Worm (Caenorhabditis elegans) whole organism, L4 larva: ENCODE data around the gene pri-1.

Experiments used
- F10B5.3 ChIP-seq: sonication (generic microtip); optimal IDR thresholded peaks from 2 replicates; lab custom pipeline; 2016; ENCODE audit warnings: mild to moderate bottlenecking, missing genetic modification characterization, missing compliant biosample characterization
- F26F4.8 ChIP-seq: fragments of 200-800 bp; sonication (Bioruptor generic); conservative IDR thresholded peaks from 2 replicates; pipeline ENCODE4 v1.3.6; 2022; ENCODE audit warnings: missing genetic modification characterization, missing compliant biosample characterization
- F44E2.7 ChIP-seq: fragments of 200-800 bp; sonication (Bioruptor generic); IDR thresholded peaks from 2 replicates; pipeline ENCODE4 v2.1.2; 2022; ENCODE audit warnings: missing genetic modification characterization, missing compliant biosample characterization
- F49E8.2 ChIP-seq: sonication (generic microtip); optimal IDR thresholded peaks from 2 replicates; lab custom pipeline; 2016; ENCODE audit warnings: missing compliant biosample characterization, mild to moderate bottlenecking, missing genetic modification characterization, borderline replicate concordance
- Y105C5A.15 ChIP-seq: fragments of 200-800 bp; sonication (Bioruptor generic); IDR thresholded peaks from 2 replicates; pipeline ENCODE4 v1.3.6; 2022; ENCODE audit warnings: missing genetic modification characterization, missing compliant biosample characterization
- Y48G9A.11 ChIP-seq: fragments of 200-800 bp; sonication (Bioruptor generic); IDR thresholded peaks from 2 replicates; pipeline ENCODE4 v1.3.6; 2022; ENCODE audit warnings: missing genetic modification reagents, missing genetic modification characterization, missing compliant biosample characterization
- Y5F2A.4 ChIP-seq: fragments of 200-800 bp; sonication (Bioruptor generic); optimal IDR thresholded peaks from 2 replicates; lab custom pipeline; 2018; ENCODE audit warnings: mild to moderate bottlenecking, missing genetic modification characterization, missing compliant biosample characterization
- Y75B8A.6 ChIP-seq: fragments of 200-800 bp; sonication (Bioruptor generic); IDR thresholded peaks from 2 replicates; pipeline ENCODE4 v1.3.6; 2022; ENCODE audit warnings: missing genetic modification reagents, missing genetic modification characterization, missing compliant biosample characterization
- attf-4 ChIP-seq: sonication (generic microtip); optimal IDR thresholded peaks from 3 replicates; lab custom pipeline; 2017; ENCODE audit warnings: missing biosample characterization, missing genetic modification characterization
- ceh-28 ChIP-seq: fragments of 150-350 bp; optimal IDR thresholded peaks from 2 replicates; lab custom pipeline; 2014; ENCODE audit warnings: missing biosample characterization, missing genetic modification reagents, missing genetic modification characterization
- ceh-44 ChIP-seq: fragments of 200-800 bp; sonication (Bioruptor generic); IDR thresholded peaks from 2 replicates; pipeline ENCODE4 v1.3.6; 2022; ENCODE audit warnings: missing genetic modification reagents, missing genetic modification characterization, missing compliant biosample characterization
- ceh-62 ChIP-seq: sonication (generic microtip); optimal IDR thresholded peaks from 2 replicates; lab custom pipeline; 2017; ENCODE audit warnings: missing biosample characterization, missing genetic modification characterization
- ces-1 ChIP-seq: fragments of 150-350 bp; sonication (generic microtip); optimal IDR thresholded peaks from 4 replicates; lab custom pipeline; 2014; ENCODE audit warnings: missing biosample characterization, missing genetic modification reagents, missing genetic modification characterization
- cey-2 ChIP-seq: sonication (generic microtip); optimal IDR thresholded peaks from 3 replicates; lab custom pipeline; 2017; ENCODE audit warnings: missing genetic modification characterization, mild to moderate bottlenecking, missing compliant biosample characterization, antibody characterized with exemption, borderline replicate concordance; ENCODE audit not compliant: insufficient read depth
- ctbp-1 ChIP-seq: fragments of 200-800 bp; sonication (Bioruptor generic); IDR thresholded peaks from 2 replicates; pipeline ENCODE4 v1.3.6; 2022; ENCODE audit warnings: missing genetic modification reagents, missing genetic modification characterization, missing compliant biosample characterization
- daf-12 ChIP-seq: fragments of 150-350 bp; optimal IDR thresholded peaks from 2 replicates; lab custom pipeline; 2014; ENCODE audit warnings: missing biosample characterization, missing genetic modification reagents, missing genetic modification characterization
- daf-16 ChIP-seq, 3 experiments: sonication (generic microtip); optimal IDR thresholded peaks; 2 replicates each; lab custom pipeline; 2016 to 2017; ENCODE audit warnings: missing genetic modification characterization in 3 of 3, missing genetic modification reagents in 3 of 3, mild to moderate bottlenecking in 2 of 3, missing compliant biosample characterization in 2 of 3, missing biosample characterization in 1 of 3, moderate library complexity in 1 of 3
- dpl-1 ChIP-seq: fragments of 150-350 bp; optimal IDR thresholded peaks from 2 replicates; lab custom pipeline; 2014; ENCODE audit warnings: missing biosample characterization, missing genetic modification reagents, missing genetic modification characterization
- dve-1 ChIP-seq: sonication (generic microtip); optimal IDR thresholded peaks from 2 replicates; lab custom pipeline; 2017; ENCODE audit warnings: antibody characterized with exemption, mild to moderate bottlenecking, missing genetic modification characterization, missing compliant biosample characterization; ENCODE audit not compliant: insufficient read depth
- fkh-10 ChIP-seq: fragments of 150-350 bp; optimal IDR thresholded peaks from 2 replicates; lab custom pipeline; 2014; ENCODE audit warnings: missing biosample characterization, missing genetic modification reagents, missing genetic modification characterization
- hlh-11 ChIP-seq: fragments of 200-800 bp; sonication (Bioruptor generic); optimal IDR thresholded peaks from 2 replicates; lab custom pipeline; 2018; ENCODE audit warnings: mild to moderate bottlenecking, missing genetic modification characterization, missing compliant biosample characterization
- hmg-1.1 ChIP-seq: fragments of 200-800 bp; sonication (Bioruptor generic); IDR thresholded peaks from 2 replicates; pipeline ENCODE4 v1.3.6; 2022; ENCODE audit warnings: missing genetic modification reagents, missing genetic modification characterization, missing compliant biosample characterization
- lim-7 ChIP-seq: fragments of 200-800 bp; sonication (Bioruptor generic); IDR thresholded peaks from 2 replicates; pipeline ENCODE4 v1.3.6; 2022; ENCODE audit warnings: missing genetic modification characterization, missing compliant biosample characterization
- lir-3 ChIP-seq: sonication (generic microtip); optimal IDR thresholded peaks from 2 replicates; lab custom pipeline; 2016; ENCODE audit warnings: mild to moderate bottlenecking, missing genetic modification characterization, missing compliant biosample characterization
- lsy-2 ChIP-seq, 2 experiments: fragments of 150-350 bp in 1 of 2; sonication (generic microtip) in 1 of 2; optimal IDR thresholded peaks; 2 replicates each; lab custom pipeline; 2014 to 2017; ENCODE audit warnings: missing biosample characterization in 2 of 2, missing genetic modification characterization in 2 of 2
- madf-9 ChIP-seq: fragments of 200-800 bp; sonication (Bioruptor generic); conservative IDR thresholded peaks from 2 replicates; pipeline ENCODE4 v1.3.6; 2022; ENCODE audit warnings: missing genetic modification reagents, missing genetic modification characterization, missing compliant biosample characterization
- mdl-1 ChIP-seq, 2 experiments: fragments of 150-350 bp in 1 of 2; sonication (generic microtip) in 1 of 2; optimal IDR thresholded peaks; 2 replicates each; lab custom pipeline; 2014 to 2017; ENCODE audit warnings: missing biosample characterization in 2 of 2, missing genetic modification characterization in 2 of 2
- mep-1 ChIP-seq: fragments of 150-350 bp; sonication (generic microtip); optimal IDR thresholded peaks from 3 replicates; lab custom pipeline; 2014; ENCODE audit warnings: missing biosample characterization, missing genetic modification characterization
- mxl-2 ChIP-seq: fragments of 200-800 bp; sonication (Bioruptor generic); conservative IDR thresholded peaks from 2 replicates; pipeline ENCODE4 v1.3.6; 2022; ENCODE audit warnings: missing genetic modification reagents, missing genetic modification characterization, missing compliant biosample characterization
- nhr-10 ChIP-seq: fragments of 150-350 bp; optimal IDR thresholded peaks from 2 replicates; lab custom pipeline; 2014; ENCODE audit warnings: missing biosample characterization, missing genetic modification characterization
- nhr-11 ChIP-seq: fragments of 150-350 bp; optimal IDR thresholded peaks from 2 replicates; lab custom pipeline; 2014; ENCODE audit warnings: missing biosample characterization, missing genetic modification characterization
- nhr-111 ChIP-seq: fragments of 200-800 bp; sonication (Bioruptor generic); optimal IDR thresholded peaks from 2 replicates; lab custom pipeline; 2018; ENCODE audit warnings: mild to moderate bottlenecking, missing genetic modification characterization, missing compliant biosample characterization
- nhr-28 ChIP-seq: fragments of 150-350 bp; optimal IDR thresholded peaks from 2 replicates; lab custom pipeline; 2014; ENCODE audit warnings: missing biosample characterization, missing genetic modification characterization
- nhr-48 ChIP-seq: sonication (generic microtip); optimal IDR thresholded peaks from 2 replicates; lab custom pipeline; 2016; ENCODE audit warnings: mild to moderate bottlenecking, missing genetic modification characterization, missing compliant biosample characterization
- nhr-6 ChIP-seq: fragments of 150-350 bp; optimal IDR thresholded peaks from 2 replicates; lab custom pipeline; 2014; ENCODE audit warnings: missing biosample characterization, missing genetic modification characterization
- nhr-77 ChIP-seq: fragments of 150-350 bp; optimal IDR thresholded peaks from 2 replicates; lab custom pipeline; 2014; ENCODE audit warnings: missing biosample characterization, missing genetic modification characterization
- pqm-1 ChIP-seq: sonication (generic microtip); optimal IDR thresholded peaks from 2 replicates; lab custom pipeline; 2017; ENCODE audit warnings: missing biosample characterization, missing genetic modification characterization
- rbr-2 ChIP-seq: sonication (generic microtip); optimal IDR thresholded peaks from 2 replicates; lab custom pipeline; 2016; ENCODE audit warnings: missing genotype, missing genetic modification characterization, missing compliant biosample characterization
- set-16 ChIP-seq: fragments of 200-800 bp; sonication (Bioruptor generic); IDR thresholded peaks from 2 replicates; pipeline ENCODE4 v1.3.6; 2022; ENCODE audit warnings: missing genetic modification reagents, missing genetic modification characterization, missing compliant biosample characterization
- spr-3 ChIP-seq: fragments of 200-800 bp; sonication (Bioruptor generic); optimal IDR thresholded peaks from 2 replicates; lab custom pipeline; 2018; ENCODE audit warnings: mild to moderate bottlenecking, missing genetic modification characterization, missing compliant biosample characterization
- tag-97 ChIP-seq: fragments of 200-800 bp; sonication (Bioruptor generic); IDR thresholded peaks from 2 replicates; pipeline ENCODE4 v1.3.6; 2022; ENCODE audit warnings: missing genetic modification characterization, missing compliant biosample characterization
- tra-1 ChIP-seq: fragments of 200-800 bp; sonication (Bioruptor generic); IDR thresholded peaks from 2 replicates; pipeline ENCODE4 v1.3.6; 2022; ENCODE audit warnings: missing genetic modification reagents, missing genetic modification characterization, missing compliant biosample characterization
- vab-7 ChIP-seq: fragments of 200-800 bp; sonication (Bioruptor generic); IDR thresholded peaks from 2 replicates; pipeline ENCODE4 v1.3.6; 2022; ENCODE audit warnings: missing genetic modification reagents, missing genetic modification characterization, missing compliant biosample characterization
- zfp-2 ChIP-seq: sonication (generic microtip); optimal IDR thresholded peaks from 2 replicates; lab custom pipeline; 2016; ENCODE audit warnings: mild to moderate bottlenecking, missing genetic modification characterization, missing compliant biosample characterization
- zip-2 ChIP-seq: fragments of 150-350 bp; optimal IDR thresholded peaks from 2 replicates; lab custom pipeline; 2014; ENCODE audit warnings: missing biosample characterization, missing genetic modification characterization

Gene pri-1

DNA sequence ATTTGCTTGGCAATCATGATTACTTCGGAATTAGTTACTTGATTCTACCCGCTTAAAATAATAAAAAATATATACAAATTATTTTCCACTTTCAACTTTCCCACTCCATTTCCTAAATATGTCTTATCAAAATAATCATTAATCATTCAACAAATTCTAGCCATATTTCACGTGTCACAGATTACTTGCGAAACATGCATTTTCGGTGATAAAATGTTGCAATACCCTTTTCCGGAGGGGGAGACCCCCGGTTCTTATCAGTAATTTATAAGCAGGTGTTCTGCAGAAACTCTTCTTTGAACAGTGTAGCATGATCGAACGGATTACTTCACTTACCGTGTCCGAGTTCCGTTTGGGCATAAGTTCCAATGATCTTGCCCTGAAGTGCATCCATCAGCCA is 23.9 kb downstream of the pri-1 start (continued):
- TF ChIP-seq dpl-1 (no peak), vab-7 (GFP tag; lab: Robert Waterston, UW) (no peak), Y105C5A.15 (GFP tag; lab: Robert Waterston, UW) (no peak), cey-2 (tag; lab: Kevin White, UChicago) (no peak), lir-3 (tag; lab: Kevin White, UChicago) (no peak), ceh-28 (tag; lab: Kevin White, UChicago) (no peak), F26F4.8 (GFP tag; lab: Robert Waterston, UW) (no peak), nhr-48 (tag; lab: Kevin White, UChicago) (no peak), hmg-1.1 (GFP tag; lab: Robert Waterston, UW) (no peak), spr-3 (GFP tag; lab: Kevin White, UChicago) (no peak), pqm-1 (tag; lab: Kevin White, UChicago) (peak; percentile 71), F10B5.3 (no peak), Y48G9A.11 (GFP tag; lab: Robert Waterston, UW) (no peak), zip-2 (tag; lab: Kevin White, UChicago) (no peak), ceh-62 (tag; lab: Kevin White, UChicago) (no peak), nhr-6 (no peak), nhr-28 (tag; lab: Kevin White, UChicago) (peak; percentile 79), tra-1 (peak; percentile 59), madf-9 (GFP tag; lab: Robert Waterston, UW) (no peak), fkh-10 (GFP tag; lab: Kevin White, UChicago) (no peak), attf-4 (tag; lab: Kevin White, UChicago) (no peak), ceh-44 (GFP tag; lab: Robert Waterston, UW) (no peak), dve-1 (peak; percentile 34)

DNA sequence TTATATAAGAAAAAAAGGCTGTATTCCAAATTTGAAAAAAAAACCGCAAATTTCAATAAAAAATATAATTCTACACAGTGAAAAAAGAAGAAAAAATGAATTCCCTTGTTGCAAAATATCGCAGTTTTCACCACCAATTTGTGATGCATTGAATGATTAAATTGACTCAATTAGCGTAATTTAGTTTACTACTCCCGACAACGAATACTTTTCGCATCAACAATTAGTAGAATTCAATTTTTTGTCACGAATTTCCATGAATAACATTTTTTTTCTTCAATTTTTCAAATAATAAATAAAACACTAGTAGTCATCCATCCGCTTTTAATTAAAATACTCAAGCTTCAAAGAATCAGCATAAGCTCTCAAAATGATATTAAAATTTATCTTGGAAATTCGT is 28.8 kb downstream of the pri-1 start:
- TF ChIP-seq fkh-10 (GFP tag; lab: Kevin White, UChicago), result peak; percentile 16
- TF ChIP-seq nhr-6, result no peak
- peak; percentile 46 for TF ChIP-seq ces-1 (GFP tag; lab: Kevin White, UChicago)
- peak in 1 of 2 experiments; percentile 21 for TF ChIP-seq lsy-2 (tag; optimal IDR thresholded peaks at IDR 0.05; lab: Kevin White, UChicago)

DNA sequence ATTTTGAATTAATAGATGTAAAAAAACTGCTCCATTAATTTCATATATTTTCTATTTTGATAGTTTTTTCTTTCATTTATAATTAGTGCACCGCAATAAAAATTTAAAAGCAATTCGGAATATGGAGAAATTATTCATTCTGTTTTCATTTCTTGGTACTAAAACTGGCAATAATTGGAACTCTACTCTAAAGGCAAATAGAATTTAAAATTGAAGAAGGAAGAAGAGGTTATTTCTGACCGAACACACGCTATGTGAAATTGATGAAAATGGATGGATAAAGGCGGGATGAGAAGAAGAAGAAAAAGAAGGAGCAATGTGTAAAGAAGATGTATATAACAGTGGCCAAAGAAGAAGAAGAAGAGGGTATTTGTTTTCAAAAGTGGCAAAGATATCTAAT is 30.9 kb downstream of the pri-1 start:
- TF ChIP-seq lir-3 (tag; lab: Kevin White, UChicago) (no peak), daf-12 (tag; lab: Kevin White, UChicago) (no peak)
- TF ChIP-seq, all 104 proteins: peak for 0

DNA sequence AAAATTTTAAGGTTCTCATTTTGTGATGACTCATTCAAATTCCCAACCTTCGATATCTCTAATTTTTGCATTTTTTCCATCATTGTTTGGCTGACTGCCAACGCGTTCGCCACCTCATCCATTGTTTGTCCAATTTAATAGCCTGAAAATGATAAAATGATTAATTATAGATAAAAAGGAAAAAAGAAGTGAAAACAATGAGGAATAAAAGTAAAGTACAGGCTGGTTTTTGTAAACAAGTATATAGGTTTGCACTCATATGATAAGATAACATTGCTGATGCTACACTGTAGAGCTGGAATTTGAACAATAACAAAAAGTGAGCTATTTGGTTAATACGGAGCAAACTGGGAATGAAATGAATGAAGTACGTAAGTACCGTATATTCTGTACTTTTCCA is 31.8 kb downstream of the pri-1 start, which contains the start of gene C48B4.3:
C48B4.3 (minus strand) TSS at position 149 of the 400 bp plus-strand sequence.
- no peak for TF ChIP-seq zfp-2 (tag; lab: Kevin White, UChicago)
- no peak for TF ChIP-seq tra-1
- no peak for TF ChIP-seq mxl-2 (GFP tag; lab: Robert Waterston, UW)
- TF ChIP-seq F44E2.7 (GFP tag; lab: Robert Waterston, UW), result no peak
- no peak for TF ChIP-seq mep-1 (tag; lab: Kevin White, UChicago)
- peak; percentile 4 for TF ChIP-seq pqm-1 (tag; lab: Kevin White, UChicago)
- TF ChIP-seq ctbp-1, result no peak
- TF ChIP-seq nhr-77, result peak; percentile 21
- TF ChIP-seq fkh-10 (GFP tag; lab: Kevin White, UChicago), result no peak
- no peak for TF ChIP-seq mdl-1 (tag; optimal IDR thresholded peaks at IDR 0.05; lab: Kevin White, UChicago)
- TF ChIP-seq F10B5.3, result no peak
- TF ChIP-seq nhr-10 (tag; lab: Kevin White, UChicago), result no peak
- TF ChIP-seq Y5F2A.4 (GFP tag; lab: Kevin White, UChicago), result no peak
- no peak for TF ChIP-seq Y75B8A.6 (GFP tag; lab: Robert Waterston, UW)
- no peak for TF ChIP-seq nhr-11 (tag; lab: Kevin White, UChicago)
- TF ChIP-seq nhr-111, result no peak
- TF ChIP-seq lim-7 (GFP tag; lab: Robert Waterston, UW), result no peak
- TF ChIP-seq F49E8.2 (tag; lab: Kevin White, UChicago), result no peak
- TF ChIP-seq hlh-11, result peak; percentile 14
- TF ChIP-seq dve-1, result peak; percentile 75
- TF ChIP-seq tag-97, result no peak
- TF ChIP-seq daf-16 (GFP tag; optimal IDR thresholded peaks at IDR 0.05; lab: Kevin White, UChicago), result no peak
- peak; percentile 99 for TF ChIP-seq daf-16 (tag; optimal IDR thresholded peaks at IDR 0.05; lab: Kevin White, UChicago)
- no peak for TF ChIP-seq ceh-28 (tag; lab: Kevin White, UChicago)
- TF ChIP-seq set-16, result no peak
- TF ChIP-seq ceh-44 (GFP tag; lab: Robert Waterston, UW), result no peak
- no peak for TF ChIP-seq rbr-2 (tag; lab: Kevin White, UChicago)
- TF ChIP-seq nhr-28 (tag; lab: Kevin White, UChicago), result peak; percentile 29
- no peak for TF ChIP-seq spr-3 (GFP tag; lab: Kevin White, UChicago)
